Worm (Caenorhabditis elegans): ENCODE measurements around the gene ZK355.3.

Gene ZK355.3

ce11 chrII:2888957-2889630, 38.3 kb downstream of the ZK355.3 start, which contains the start of gene pinn-1 (continued):
- TF ChIP-seq tbx-8 (GFP tag; optimal IDR thresholded peaks at IDR 0.05) (no peak), ces-1 (GFP tag; optimal IDR thresholded peaks at IDR 0.05) (peak; percentile 78), M03D4.4 (tag; optimal IDR thresholded peaks at IDR 0.05) (no peak), mep-1 (tag; optimal IDR thresholded peaks at IDR 0.05) (peak; percentile 85), lsy-2 (tag; optimal IDR thresholded peaks at IDR 0.05) (peak; percentile 69), unc-62 (GFP tag; optimal IDR thresholded peaks at IDR 0.05) (no peak), blmp-1 (tag; optimal IDR thresholded peaks at IDR 0.05) (no peak)

- TF ChIP-seq ceh-39 (tag; optimal IDR thresholded peaks at IDR 0.05) (no peak), drap-1 (GFP tag; optimal IDR thresholded peaks at IDR 0.05) (no peak), ztf-11 (tag; optimal IDR thresholded peaks at IDR 0.05) (no peak), unc-62 (GFP tag; optimal IDR thresholded peaks at IDR 0.05) (no peak), nhr-28 (tag; optimal IDR thresholded peaks at IDR 0.05) (no peak), pha-4 (tag; optimal IDR thresholded peaks at IDR 0.05) (no peak), cnd-1 (tag; optimal IDR thresholded peaks at IDR 0.05) (no peak), ces-1 (GFP tag; optimal IDR thresholded peaks at IDR 0.05) (no peak), mls-2 (tag; optimal IDR thresholded peaks at IDR 0.05) (no peak), nhr-12 (tag; optimal IDR thresholded peaks at IDR 0.05) (no peak), mep-1 (tag; optimal IDR thresholded peaks at IDR 0.05) (no peak), hlh-1 (tag; optimal IDR thresholded peaks at IDR 0.05) (no peak), ceh-83 (GFP tag; optimal IDR thresholded peaks at IDR 0.05) (no peak), zip-8 (tag; optimal IDR thresholded peaks at IDR 0.05) (no peak), mab-5 (tag; optimal IDR thresholded peaks at IDR 0.05) (no peak)
These were observed 41.6 kb downstream of the ZK355.3 start for ce11 chrII:2885518-2886449.

- TF ChIP-seq sem-2 (GFP tag; optimal IDR thresholded peaks at IDR 0.05) (no peak), nhr-76 (tag; optimal IDR thresholded peaks at IDR 0.05) (no peak), lin-13 (tag; optimal IDR thresholded peaks at IDR 0.05) (no peak), unc-62 (GFP tag; optimal IDR thresholded peaks at IDR 0.05) (no peak), nhr-12 (tag; optimal IDR thresholded peaks at IDR 0.05) (no peak), elt-1 (tag; optimal IDR thresholded peaks at IDR 0.05; ENCODE audit: borderline replicate concordance, insufficient read depth) (no peak), ces-1 (GFP tag; optimal IDR thresholded peaks at IDR 0.05) (no peak), unc-120 (tag; optimal IDR thresholded peaks at IDR 0.05; ENCODE audit: poor library complexity, severe bottlenecking) (no peak), ceh-43 (GFP tag; optimal IDR thresholded peaks at IDR 0.05) (no peak), tbx-8 (GFP tag; optimal IDR thresholded peaks at IDR 0.05) (no peak), drap-1 (GFP tag; optimal IDR thresholded peaks at IDR 0.05) (no peak), sptf-1 (tag; optimal IDR thresholded peaks at IDR 0.05) (no peak)
These were observed 42.6 kb downstream of the ZK355.3 start, which contains the start of gene pigw-1 for ce11 chrII:2884810-2885209. Gene pigw-1, minus strand, starts transcription at chrII:2884910.

ce11 chrII:2881088-2881487, 46.3 kb downstream of the ZK355.3 start:
- TF ChIP-seq flh-1 (GFP tag; optimal IDR thresholded peaks at IDR 0.05): no peak
- no peak for TF ChIP-seq lin-32 (GFP tag; optimal IDR thresholded peaks at IDR 0.05)
- TF ChIP-seq drap-1 (GFP tag; optimal IDR thresholded peaks at IDR 0.05): no peak
- TF ChIP-seq ces-1 (GFP tag; optimal IDR thresholded peaks at IDR 0.05): no peak
- TF ChIP-seq bed-3 (GFP tag; optimal IDR thresholded peaks at IDR 0.05): no peak
- TF ChIP-seq pha-4 (tag; optimal IDR thresholded peaks at IDR 0.05): no peak
- TF ChIP-seq nhr-12 (tag; optimal IDR thresholded peaks at IDR 0.05): no peak
- no peak for TF ChIP-seq unc-120 (tag; optimal IDR thresholded peaks at IDR 0.05; ENCODE audit: poor library complexity, severe bottlenecking)
- TF ChIP-seq ceh-83 (GFP tag; optimal IDR thresholded peaks at IDR 0.05): no peak
- TF ChIP-seq lsy-2 (tag; optimal IDR thresholded peaks at IDR 0.05): no peak
- no peak for TF ChIP-seq nhr-28 (tag; optimal IDR thresholded peaks at IDR 0.05)
- TF ChIP-seq ztf-11 (tag; optimal IDR thresholded peaks at IDR 0.05): no peak
- TF ChIP-seq mls-2 (tag; optimal IDR thresholded peaks at IDR 0.05): no peak
